Fruit fly (Drosophila melanogaster) whole organism, embryonic: ENCODE measurements around the gene vsg.

Source experiments
- Abd-B ChIP-seq: fragments of 200-800 bp; sonication (Bioruptor generic); optimal IDR thresholded peaks from 2 replicates; lab custom pipeline; 2018; ENCODE audit warnings: missing biosample characterization, mild to moderate bottlenecking, missing genetic modification characterization, moderate library complexity
- Aef1 ChIP-seq: fragments of 200-800 bp; sonication (Bioruptor generic); IDR thresholded peaks from 3 replicates; pipeline ENCODE4 v1.3.6; 2022; ENCODE audit warnings: missing biosample characterization, missing genetic modification characterization
- Bteb2 ChIP-seq: fragments of 200-800 bp; sonication (Bioruptor generic); optimal IDR thresholded peaks from 2 replicates; lab custom pipeline; 2016; ENCODE audit warnings: missing biosample characterization, missing genetic modification characterization
- CG10462 ChIP-seq: fragments of 200-800 bp; sonication (Bioruptor generic); optimal IDR thresholded peaks from 2 replicates; lab custom pipeline; 2016; ENCODE audit warnings: missing biosample characterization, missing genetic modification characterization
- CG13287 ChIP-seq: fragments of 200-800 bp; sonication (Bioruptor generic); IDR thresholded peaks from 2 replicates; pipeline ENCODE4 v1.3.6; 2022; ENCODE audit warnings: missing biosample characterization, missing genetic modification characterization; ENCODE audit not compliant: partially characterized antibody
- CG14710 ChIP-seq: fragments of 200-800 bp; sonication (Bioruptor generic); optimal IDR thresholded peaks from 3 replicates; lab custom pipeline; 2019; ENCODE audit warnings: missing biosample characterization, mild to moderate bottlenecking, missing genetic modification characterization, moderate library complexity
- CG1603 ChIP-seq: fragments of 200-800 bp; sonication (Bioruptor generic); optimal IDR thresholded peaks from 2 replicates; lab custom pipeline; 2019; ENCODE audit warnings: missing biosample characterization, mild to moderate bottlenecking, missing genetic modification characterization, moderate library complexity
- CG17328 ChIP-seq: fragments of 200-800 bp; sonication (Bioruptor generic); IDR thresholded peaks from 2 replicates; pipeline ENCODE4 v1.3.6; 2022; ENCODE audit warnings: missing biosample characterization, missing genetic modification characterization
- CG1832 ChIP-seq: fragments of 200-800 bp; sonication (Bioruptor generic); optimal IDR thresholded peaks from 2 replicates; lab custom pipeline; 2017; ENCODE audit warnings: missing biosample characterization, mild to moderate bottlenecking, missing genetic modification characterization, inconsistent platforms
- CG18764 ChIP-seq: fragments of 200-800 bp; sonication (Bioruptor generic); optimal IDR thresholded peaks from 3 replicates; lab custom pipeline; 2016; ENCODE audit warnings: missing biosample characterization, missing genetic modification characterization
- CG2129 ChIP-seq: fragments of 200-800 bp; sonication (Bioruptor generic); IDR thresholded peaks from 2 replicates; pipeline ENCODE4 v1.3.6; 2022; ENCODE audit warnings: missing biosample characterization, missing genetic modification characterization; ENCODE audit not compliant: partially characterized antibody
- CG30403 ChIP-seq: fragments of 200-800 bp; sonication (Bioruptor generic); optimal IDR thresholded peaks from 3 replicates; lab custom pipeline; 2016; ENCODE audit warnings: missing biosample characterization, missing genetic modification characterization
- CG30431 ChIP-seq: fragments of 200-800 bp; sonication (Bioruptor generic); optimal IDR thresholded peaks from 2 replicates; lab custom pipeline; 2017; ENCODE audit warnings: missing biosample characterization, missing genetic modification characterization
- CG3726 ChIP-seq: fragments of 200-800 bp; sonication (Bioruptor generic); IDR thresholded peaks from 3 replicates; pipeline ENCODE4, ENCODE4 v1.3.6; 2022; ENCODE audit warnings: missing biosample characterization, missing genetic modification characterization
- CG4282 ChIP-seq: fragments of 200-800 bp; sonication (Bioruptor generic); optimal IDR thresholded peaks from 2 replicates; lab custom pipeline; 2016; ENCODE audit warnings: missing biosample characterization, missing genetic modification characterization
- CG4854 ChIP-seq: fragments of 200-800 bp; sonication (Bioruptor generic); optimal IDR thresholded peaks from 2 replicates; lab custom pipeline; 2016; ENCODE audit warnings: missing biosample characterization, missing genetic modification characterization, inconsistent platforms
- CG6854 ChIP-seq: fragments of 200-800 bp; sonication (Bioruptor generic); optimal IDR thresholded peaks from 3 replicates; lab custom pipeline; 2017; ENCODE audit warnings: missing biosample characterization, mild to moderate bottlenecking, missing genetic modification characterization
- CG7928 ChIP-seq: fragments of 200-800 bp; sonication (Bioruptor generic); optimal IDR thresholded peaks from 2 replicates; lab custom pipeline; 2017; ENCODE audit warnings: missing biosample characterization, mild to moderate bottlenecking, missing genetic modification characterization
- CG8478 ChIP-seq: fragments of >200 bp; optimal IDR thresholded peaks from 2 replicates; lab custom pipeline; 2018
- D19A ChIP-seq: fragments of 200-800 bp; optimal IDR thresholded peaks from 3 replicates; lab custom pipeline; 2019; ENCODE audit warnings: missing biosample characterization, mild to moderate bottlenecking, missing genetic modification characterization, moderate library complexity
- Dbx ChIP-seq: fragments of 200-800 bp; sonication (Bioruptor generic); IDR thresholded peaks from 3 replicates; pipeline ENCODE4 v1.3.6; 2022; ENCODE audit warnings: missing biosample characterization, missing genetic modification characterization
- E2f1 ChIP-seq: fragments of 200-800 bp; sonication (Bioruptor generic); IDR thresholded peaks from 2 replicates; pipeline ENCODE4 v1.3.6; 2022; ENCODE audit warnings: missing biosample characterization, missing genetic modification characterization
- Hmx ChIP-seq: fragments of 200-800 bp; sonication (Bioruptor generic); optimal IDR thresholded peaks from 2 replicates; lab custom pipeline; 2016; ENCODE audit warnings: missing biosample characterization, missing genetic modification characterization
- Neu2 ChIP-seq: fragments of 200-800 bp; sonication (Bioruptor generic); optimal IDR thresholded peaks from 3 replicates; lab custom pipeline; 2016; ENCODE audit warnings: missing biosample characterization, missing genetic modification characterization, borderline replicate concordance
- Side ChIP-seq: fragments of 200-800 bp; sonication (Bioruptor generic); optimal IDR thresholded peaks from 2 replicates; lab custom pipeline; 2016; ENCODE audit warnings: missing biosample characterization, missing genetic modification characterization
- Sin3A ChIP-seq: fragments of >200 bp; optimal IDR thresholded peaks from 2 replicates; lab custom pipeline; 2018
- Sox100B ChIP-seq: fragments of 200-800 bp; sonication (Bioruptor generic); optimal IDR thresholded peaks from 3 replicates; lab custom pipeline; 2018; ENCODE audit warnings: missing biosample characterization, mild to moderate bottlenecking, missing genetic modification characterization
- Stat92E ChIP-seq, 3 experiments: fragments of >200 bp in 2 of 3; fragments of 200-800 bp in 1 of 3; sonication (Bioruptor generic) in 1 of 3; optimal IDR thresholded peaks; 2 replicates each; lab custom pipeline; 2017 to 2019; ENCODE audit warnings: missing biosample characterization in 3 of 3, missing genetic modification characterization in 3 of 3, mild to moderate bottlenecking in 1 of 3, moderate library complexity in 1 of 3
- ab ChIP-seq: fragments of 200-800 bp; sonication (Bioruptor generic); optimal IDR thresholded peaks from 2 replicates; lab custom pipeline; 2016; ENCODE audit warnings: missing biosample characterization, missing genetic modification characterization
- aop ChIP-seq: fragments of 200-800 bp; sonication (Bioruptor generic); IDR thresholded peaks from 2 replicates; pipeline ENCODE4 v1.3.6; 2022; ENCODE audit warnings: missing biosample characterization, missing genetic modification characterization
- bbx ChIP-seq: fragments of 200-800 bp; sonication (Bioruptor generic); IDR thresholded peaks from 2 replicates; pipeline ENCODE4 v1.3.6; 2022; ENCODE audit warnings: missing biosample characterization, missing genetic modification characterization; ENCODE audit not compliant: partially characterized antibody
- cato ChIP-seq: fragments of 200-800 bp; sonication (Bioruptor generic); optimal IDR thresholded peaks from 2 replicates; lab custom pipeline; 2016; ENCODE audit warnings: missing biosample characterization, missing genetic modification characterization, borderline replicate concordance
- chm ChIP-seq: fragments of 200-800 bp; sonication (Bioruptor generic); IDR thresholded peaks from 2 replicates; pipeline ENCODE4 v1.3.6; 2022; ENCODE audit warnings: missing biosample characterization, missing genetic modification characterization
- da ChIP-seq: fragments of 200-800 bp; sonication (Bioruptor generic); optimal IDR thresholded peaks from 2 replicates; lab custom pipeline; 2016; ENCODE audit warnings: missing biosample characterization, missing genetic modification characterization
- dan ChIP-seq: fragments of 200-800 bp; sonication (Bioruptor generic); IDR thresholded peaks from 2 replicates; pipeline ENCODE4 v1.3.6; 2022; ENCODE audit warnings: missing biosample characterization, missing genetic modification characterization
- dmrt99B ChIP-seq: fragments of 200-800 bp; sonication (Bioruptor generic); optimal IDR thresholded peaks from 2 replicates; lab custom pipeline; 2018; ENCODE audit warnings: missing biosample characterization, mild to moderate bottlenecking, missing genetic modification characterization, moderate library complexity
- emc ChIP-seq: fragments of 200-800 bp; sonication (Bioruptor generic); optimal IDR thresholded peaks from 2 replicates; lab custom pipeline; 2016; ENCODE audit warnings: missing biosample characterization, missing genetic modification characterization
- ems ChIP-seq: fragments of 200-800 bp; sonication (Bioruptor generic); optimal IDR thresholded peaks from 3 replicates; lab custom pipeline; 2016; ENCODE audit warnings: missing biosample characterization, missing genetic modification characterization
- gsb-n ChIP-seq: fragments of 200-800 bp; sonication (Bioruptor generic); optimal IDR thresholded peaks from 3 replicates; lab custom pipeline; 2018; ENCODE audit warnings: missing biosample characterization, mild to moderate bottlenecking, missing genetic modification characterization
- jumu ChIP-seq: fragments of 200-800 bp; sonication (Bioruptor generic); optimal IDR thresholded peaks from 3 replicates; lab custom pipeline; 2016; ENCODE audit warnings: missing biosample characterization, missing genetic modification characterization
- lola ChIP-seq, 3 experiments: fragments of >200 bp in 2 of 3; fragments of 200-800 bp in 1 of 3; sonication (Bioruptor generic) in 1 of 3; optimal IDR thresholded peaks; 2 replicates each; lab custom pipeline; 2017 to 2019; ENCODE audit warnings: missing biosample characterization in 3 of 3, missing genetic modification characterization in 3 of 3, mild to moderate bottlenecking in 1 of 3, moderate library complexity in 1 of 3
- mam ChIP-seq: fragments of 200-800 bp; sonication (Bioruptor generic); optimal IDR thresholded peaks from 3 replicates; lab custom pipeline; 2016; ENCODE audit warnings: missing biosample characterization, missing genetic modification characterization
- pfk ChIP-seq: fragments of 200-800 bp; sonication (Bioruptor generic); optimal IDR thresholded peaks from 2 replicates; lab custom pipeline; 2018; ENCODE audit warnings: missing biosample characterization, mild to moderate bottlenecking, missing genetic modification characterization, moderate library complexity
- ranshi ChIP-seq: fragments of 200-800 bp; sonication (Bioruptor generic); IDR thresholded peaks from 2 replicates; pipeline ENCODE4 v1.3.6; 2022; ENCODE audit warnings: missing biosample characterization, missing genetic modification characterization
- slou ChIP-seq: fragments of 200-800 bp; sonication (Bioruptor generic); optimal IDR thresholded peaks from 3 replicates; lab custom pipeline; 2016; ENCODE audit warnings: missing biosample characterization, missing genetic modification characterization
- trh ChIP-seq: fragments of 200-800 bp; sonication (Bioruptor generic); optimal IDR thresholded peaks from 2 replicates; lab custom pipeline; 2016; ENCODE audit warnings: missing biosample characterization, missing genetic modification characterization
- ttk ChIP-seq: fragments of 200-800 bp; sonication (Bioruptor generic); IDR thresholded peaks from 2 replicates; pipeline ENCODE4 v2.1.2; 2022; ENCODE audit warnings: missing biosample characterization, missing genetic modification characterization
- tx ChIP-seq: fragments of 200-800 bp; sonication (Bioruptor generic); optimal IDR thresholded peaks from 2 replicates; lab custom pipeline; 2016; ENCODE audit warnings: missing biosample characterization, missing genetic modification characterization
- usp ChIP-seq: fragments of >200 bp; optimal IDR thresholded peaks from 2 replicates; lab custom pipeline; 2017; ENCODE audit warnings: missing biosample characterization, missing genetic modification characterization

The vsg gene

dm6 chr3L:9696650-9697526 lies 17.2 kb upstream of the vsg start, which contains the start of gene Prps (continued):
- TF ChIP-seq CG30431 (GFP tag; lab: Kevin White, UChicago) = no peak
- TF ChIP-seq cato (GFP tag; lab: Kevin White, UChicago) = no peak
- no peak for TF ChIP-seq CG7928 (GFP tag; lab: Kevin White, UChicago)
- TF ChIP-seq CG2129 (GFP tag; lab: Robert Waterston, UW) = no peak
- TF ChIP-seq Hmx (GFP tag; lab: Kevin White, UChicago) = no peak
- peak; percentile 8 for TF ChIP-seq slou
- TF ChIP-seq ttk = peak; percentile 81
- TF ChIP-seq Abd-B = peak; percentile 36
- peak; percentile 85 for TF ChIP-seq ranshi
- TF ChIP-seq aop (GFP tag; lab: Robert Waterston, UW) = no peak
- TF ChIP-seq mam (GFP tag; lab: Kevin White, UChicago) = peak; percentile 88
- TF ChIP-seq bbx (GFP tag; lab: Robert Waterston, UW) = no peak
- TF ChIP-seq CG1603 (tag; lab: Kevin White, UChicago) = peak; percentile 85
- TF ChIP-seq Neu2 (GFP tag; lab: Kevin White, UChicago) = no peak
- no peak for TF ChIP-seq CG10462 (GFP tag; lab: Kevin White, UChicago)
- peak; percentile 63 for TF ChIP-seq Bteb2 (GFP tag; lab: Kevin White, UChicago)
- peak; percentile 85 for TF ChIP-seq dmrt99B (tag; lab: Kevin White, UChicago)
- TF ChIP-seq CG4854 = peak; percentile 74
- TF ChIP-seq D19A (tag; lab: Kevin White, UChicago) = peak; percentile 100
- TF ChIP-seq usp = no peak
- TF ChIP-seq chm = peak; percentile 91
- no peak for TF ChIP-seq Sin3A (lab: Kevin White, UChicago)
- no peak for TF ChIP-seq dan
- TF ChIP-seq CG17328 (GFP tag; lab: Robert Waterston, UW) = peak; percentile 75
- peak; percentile 33 for TF ChIP-seq emc
- TF ChIP-seq CG13287 (GFP tag; lab: Robert Waterston, UW) = peak; percentile 30; the same call in 1 of the 2 replicates
- peak; percentile 46 for TF ChIP-seq da
- peak in 1 of 3 experiments; percentile 27 for TF ChIP-seq lola (GFP tag; optimal IDR thresholded peaks at IDR 0.05; lab: Kevin White, UChicago)
- peak; percentile 79 for TF ChIP-seq CG4282 (GFP tag; lab: Kevin White, UChicago)
- TF ChIP-seq trh (GFP tag; lab: Kevin White, UChicago) = no peak
- no peak for TF ChIP-seq pfk
- 0 out of 3 replicates have a peak, but pooled peaks have one; percentile 52 for TF ChIP-seq CG3726 (GFP tag; lab: Robert Waterston, UW)
- TF ChIP-seq Sox100B (GFP tag; lab: Kevin White, UChicago) = peak; percentile 44
- TF ChIP-seq CG30403 (GFP tag; lab: Kevin White, UChicago) = peak; percentile 75
- TF ChIP-seq ab (GFP tag; lab: Kevin White, UChicago) = no peak
- TF ChIP-seq Side (GFP tag; lab: Kevin White, UChicago) = peak; percentile 79
- peak; percentile 68; the same call in 2 of the 3 replicates for TF ChIP-seq Aef1
- no peak for TF ChIP-seq CG8478 (lab: Kevin White, UChicago)
- peak; percentile 84 for TF ChIP-seq CG6854 (GFP tag; lab: Kevin White, UChicago)
- TF ChIP-seq CG14710 (tag; lab: Kevin White, UChicago) = peak; percentile 34
- no peak for TF ChIP-seq CG1832
- TF ChIP-seq tx (GFP tag; lab: Kevin White, UChicago) = peak; percentile 58
- TF ChIP-seq jumu (GFP tag; lab: Kevin White, UChicago) = peak; percentile 82
- peak; percentile 54 for TF ChIP-seq CG18764
- TF ChIP-seq E2f1 = peak; percentile 81
- TF ChIP-seq gsb-n (tag; lab: Kevin White, UChicago) = peak; percentile 41
- TF ChIP-seq Dbx = peak; percentile 82
- TF ChIP-seq ems (GFP tag; lab: Kevin White, UChicago) = peak; percentile 81
- peak in 1 of 3 experiments; percentile 68 for TF ChIP-seq Stat92E (GFP tag; optimal IDR thresholded peaks at IDR 0.05; lab: Kevin White, UChicago)
